Worm (Caenorhabditis elegans) whole organism, L1 larva: ENCODE measurements around the gene nish-1.

Experiments
- alr-1 ChIP-seq: fragments of 200-800 bp; sonication (Bioruptor generic); optimal IDR thresholded peaks from 2 replicates; lab custom pipeline; 2018; ENCODE audit warnings: borderline replicate concordance, mild to moderate bottlenecking, missing genetic modification characterization, missing compliant biosample characterization
- elt-3 ChIP-seq, 6 experiments: fragments of 150-350 bp in 1 of 6; sonication (generic microtip); optimal IDR thresholded peaks; 2 replicates each; lab custom pipeline; 2017 to 2018; ENCODE audit warnings: missing biosample characterization in 6 of 6, missing genetic modification characterization in 6 of 6, inconsistent platforms in 1 of 6
- mab-9 ChIP-seq: fragments of 200-800 bp; sonication (Bioruptor generic); IDR thresholded peaks from 2 replicates; pipeline ENCODE4 v1.3.6; 2022; ENCODE audit warnings: missing genetic modification reagents, missing genetic modification characterization, missing compliant biosample characterization
- nhr-90 ChIP-seq: sonication (generic microtip); optimal IDR thresholded peaks from 2 replicates; lab custom pipeline; 2016; ENCODE audit warnings: mild to moderate bottlenecking, missing genetic modification characterization, missing compliant biosample characterization; ENCODE audit not compliant: poor library complexity
- pag-3 ChIP-seq: sonication (generic microtip); optimal IDR thresholded peaks from 2 replicates; lab custom pipeline; 2017; ENCODE audit warnings: missing genetic modification characterization, mild to moderate bottlenecking, missing compliant biosample characterization, antibody characterized with exemption, borderline replicate concordance; ENCODE audit not compliant: insufficient read depth
- unc-62 ChIP-seq: fragments of 150-350 bp; optimal IDR thresholded peaks from 2 replicates; lab custom pipeline; 2014; ENCODE audit warnings: missing biosample characterization, missing genetic modification reagents, missing genetic modification characterization
- ztf-11 ChIP-seq, 2 experiments: sonication (generic microtip); optimal IDR thresholded peaks; 2 replicates each; lab custom pipeline; 2016 to 2017; ENCODE audit warnings: missing genetic modification characterization in 2 of 2, missing biosample characterization in 1 of 2, missing compliant biosample characterization in 1 of 2

DNA sequence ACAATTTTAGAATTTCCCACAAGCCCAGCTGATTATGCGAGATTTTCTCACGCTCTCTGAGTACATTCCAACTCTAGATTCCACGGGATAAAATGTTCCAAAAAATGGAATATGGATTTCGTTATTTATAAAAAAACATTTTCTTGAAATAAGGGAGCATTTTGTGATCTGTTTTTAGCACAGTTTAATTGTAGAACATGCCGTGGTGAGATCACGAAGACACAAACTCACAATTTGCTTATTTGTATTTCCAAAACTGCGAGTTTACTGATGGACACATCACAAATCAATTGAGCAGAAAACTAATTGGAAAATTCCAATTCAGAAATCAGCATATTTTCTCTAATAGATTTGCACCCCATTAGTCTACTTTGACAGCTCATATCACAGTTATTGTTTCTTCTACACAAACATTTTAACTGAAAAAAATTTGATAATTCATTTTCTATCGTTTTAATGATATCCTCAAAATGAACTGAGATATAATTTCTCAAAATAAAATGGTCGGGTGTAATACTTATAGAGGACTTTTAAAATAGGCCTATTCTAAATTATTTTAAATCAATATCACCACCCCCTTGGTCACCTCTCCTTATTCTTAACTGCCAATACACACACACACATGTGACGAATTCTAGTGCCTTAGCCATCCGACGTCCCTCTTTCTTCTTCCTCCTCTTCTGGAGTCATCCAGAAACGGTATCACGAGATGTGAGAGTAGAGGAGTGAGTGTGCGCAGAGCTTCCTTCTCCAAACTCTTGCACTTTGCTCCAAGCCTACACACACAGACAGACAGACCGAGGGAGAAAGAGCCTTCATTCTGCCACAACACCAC lies 43.1 kb upstream of the nish-1 start:
- TF ChIP-seq alr-1 (tag; lab: Kevin White, UChicago) (no peak), pag-3 (no peak), unc-62 (GFP tag; lab: Kevin White, UChicago) (no peak), mab-9 (no peak), ztf-11 (tag; optimal IDR thresholded peaks at IDR 0.05; lab: Kevin White, UChicago) (no peak), nhr-90 (tag; lab: Kevin White, UChicago) (no peak), elt-3 (tag; optimal IDR thresholded peaks at IDR 0.05; lab: Kevin White, UChicago) (no peak)
